Worm (Caenorhabditis elegans): Measurements from ENCODE around the gene zmp-1.

The zmp-1 gene

ce11 chrIII:5932853-5933252 lies at the start of gene zmp-1:
zmp-1 (minus strand) TSS chrIII:5932953.
- TF ChIP-seq blmp-1 (tag; optimal IDR thresholded peaks at IDR 0.05) (no peak), ham-2 (GFP tag; optimal IDR thresholded peaks at IDR 0.05) (no peak), ces-1 (GFP tag; optimal IDR thresholded peaks at IDR 0.05) (no peak), lsy-2 (tag; optimal IDR thresholded peaks at IDR 0.05) (no peak), lin-32 (GFP tag; optimal IDR thresholded peaks at IDR 0.05) (no peak), unc-62 (GFP tag; optimal IDR thresholded peaks at IDR 0.05) (no peak)

ce11 chrIII:5982026-5982425 lies 49.3 kb upstream of the zmp-1 start, which contains the start of gene frm-2:
frm-2 (minus strand) TSS chrIII:5982126.
- no peak for TF ChIP-seq nhr-12 (tag; optimal IDR thresholded peaks at IDR 0.05)
- no peak for TF ChIP-seq zip-8 (tag; optimal IDR thresholded peaks at IDR 0.05)
- TF ChIP-seq mep-1 (tag; optimal IDR thresholded peaks at IDR 0.05) = no peak
- no peak for TF ChIP-seq tbx-8 (GFP tag; optimal IDR thresholded peaks at IDR 0.05)
- TF ChIP-seq nhr-76 (tag; optimal IDR thresholded peaks at IDR 0.05) = no peak
- TF ChIP-seq mls-2 (tag; optimal IDR thresholded peaks at IDR 0.05) = no peak
- no peak for TF ChIP-seq M03D4.4 (tag; optimal IDR thresholded peaks at IDR 0.05)
- no peak for TF ChIP-seq ceh-39 (tag; optimal IDR thresholded peaks at IDR 0.05)

- TF ChIP-seq tbx-8 (GFP tag; optimal IDR thresholded peaks at IDR 0.05) (no peak), bed-3 (GFP tag; optimal IDR thresholded peaks at IDR 0.05) (no peak), nhr-2 (tag; optimal IDR thresholded peaks at IDR 0.05) (no peak), snpc-4 (tag; optimal IDR thresholded peaks at IDR 0.05) (no peak), mab-5 (tag; optimal IDR thresholded peaks at IDR 0.05) (no peak), cnd-1 (tag; optimal IDR thresholded peaks at IDR 0.05) (no peak), ceh-43 (GFP tag; optimal IDR thresholded peaks at IDR 0.05) (no peak), elt-1 (tag; optimal IDR thresholded peaks at IDR 0.05; ENCODE audit: borderline replicate concordance, insufficient read depth) (no peak), ham-2 (GFP tag; optimal IDR thresholded peaks at IDR 0.05) (no peak), ceh-39 (tag; optimal IDR thresholded peaks at IDR 0.05) (no peak), nhr-12 (tag; optimal IDR thresholded peaks at IDR 0.05) (no peak), unc-62 (GFP tag; optimal IDR thresholded peaks at IDR 0.05) (no peak)
These were observed 48.7 kb upstream of the zmp-1 start for ce11 chrIII:5981407-5981806.

- TF ChIP-seq unc-62 (GFP tag; optimal IDR thresholded peaks at IDR 0.05) = no peak
- no peak for TF ChIP-seq zip-8 (tag; optimal IDR thresholded peaks at IDR 0.05)
- TF ChIP-seq lin-13 (tag; optimal IDR thresholded peaks at IDR 0.05) = no peak
- TF ChIP-seq sem-2 (GFP tag; optimal IDR thresholded peaks at IDR 0.05) = no peak
- TF ChIP-seq sptf-1 (tag; optimal IDR thresholded peaks at IDR 0.05) = no peak
- TF ChIP-seq nhr-2 (tag; optimal IDR thresholded peaks at IDR 0.05) = peak; percentile 84
- no peak for TF ChIP-seq unc-39 (tag; optimal IDR thresholded peaks at IDR 0.05)
- TF ChIP-seq mls-2 (tag; optimal IDR thresholded peaks at IDR 0.05) = no peak
- TF ChIP-seq M03D4.4 (tag; optimal IDR thresholded peaks at IDR 0.05) = peak; percentile 11
- peak; percentile 9 for TF ChIP-seq hlh-1 (tag; optimal IDR thresholded peaks at IDR 0.05)
- no peak for TF ChIP-seq ztf-11 (tag; optimal IDR thresholded peaks at IDR 0.05)
- no peak for TF ChIP-seq elt-3 (tag; optimal IDR thresholded peaks at IDR 0.05)
- TF ChIP-seq pha-4 (tag; optimal IDR thresholded peaks at IDR 0.05) = peak; percentile 67
- peak; percentile 11 for TF ChIP-seq lin-32 (GFP tag; optimal IDR thresholded peaks at IDR 0.05)
- no peak for TF ChIP-seq nhr-237 (tag; optimal IDR thresholded peaks at IDR 0.05)
- no peak for TF ChIP-seq ceh-83 (GFP tag; optimal IDR thresholded peaks at IDR 0.05)
- TF ChIP-seq ceh-43 (GFP tag; optimal IDR thresholded peaks at IDR 0.05) = no peak
These were observed 47.6 kb upstream of the zmp-1 start for ce11 chrIII:5980274-5980918.

- TF ChIP-seq elt-3 (tag; optimal IDR thresholded peaks at IDR 0.05) (no peak), nhr-28 (tag; optimal IDR thresholded peaks at IDR 0.05) (no peak), zip-8 (tag; optimal IDR thresholded peaks at IDR 0.05) (no peak), blmp-1 (tag; optimal IDR thresholded peaks at IDR 0.05) (no peak), ceh-39 (tag; optimal IDR thresholded peaks at IDR 0.05) (no peak), mls-2 (tag; optimal IDR thresholded peaks at IDR 0.05) (no peak), unc-62 (GFP tag; optimal IDR thresholded peaks at IDR 0.05) (no peak), unc-120 (tag; optimal IDR thresholded peaks at IDR 0.05; ENCODE audit: poor library complexity, severe bottlenecking) (no peak), elt-1 (tag; optimal IDR thresholded peaks at IDR 0.05; ENCODE audit: borderline replicate concordance, insufficient read depth) (no peak), mep-1 (tag; optimal IDR thresholded peaks at IDR 0.05) (no peak), nhr-12 (tag; optimal IDR thresholded peaks at IDR 0.05) (no peak), hlh-1 (tag; optimal IDR thresholded peaks at IDR 0.05) (no peak), unc-39 (tag; optimal IDR thresholded peaks at IDR 0.05) (no peak), lin-32 (GFP tag; optimal IDR thresholded peaks at IDR 0.05) (no peak), sptf-1 (tag; optimal IDR thresholded peaks at IDR 0.05) (no peak), mab-5 (tag; optimal IDR thresholded peaks at IDR 0.05) (no peak)
These were observed 43.3 kb upstream of the zmp-1 start for ce11 chrIII:5976021-5976420.

Measured in whole organism, mixed stage, embryonic.